Worm (Caenorhabditis elegans) whole organism, mixed stage, embryonic: ENCODE measurements around the gene kin-19.
A peak's percentile ranks its signal among the peaks of the same experiment; 100 is the strongest.

Experiments used
- bed-3 ChIP-seq: fragments of 200-800 bp; sonication (Bioruptor generic); optimal IDR thresholded peaks from 3 replicates; lab custom pipeline; 2018; ENCODE audit warnings: mild to moderate bottlenecking, missing genetic modification characterization, moderate library complexity, missing compliant biosample characterization
- blmp-1 ChIP-seq: fragments of 150-350 bp; optimal IDR thresholded peaks from 2 replicates; lab custom pipeline; 2014; ENCODE audit warnings: missing biosample characterization, missing genetic modification characterization
- ceh-39 ChIP-seq: fragments of 150-350 bp; optimal IDR thresholded peaks from 2 replicates; lab custom pipeline; 2014; ENCODE audit warnings: missing biosample characterization, missing genetic modification characterization
- ceh-43 ChIP-seq: fragments of 200-800 bp; sonication (Bioruptor generic); optimal IDR thresholded peaks from 2 replicates; lab custom pipeline; 2018; ENCODE audit warnings: mild to moderate bottlenecking, missing genetic modification characterization, moderate library complexity, missing compliant biosample characterization
- ceh-83 ChIP-seq: fragments of 200-800 bp; sonication (Bioruptor generic); optimal IDR thresholded peaks from 2 replicates; lab custom pipeline; 2018; ENCODE audit warnings: mild to moderate bottlenecking, missing genetic modification characterization, missing compliant biosample characterization
- ces-1 ChIP-seq: fragments of 150-350 bp; optimal IDR thresholded peaks from 2 replicates; lab custom pipeline; 2014; ENCODE audit warnings: missing biosample characterization, missing genetic modification reagents, missing genetic modification characterization
- drap-1 ChIP-seq: fragments of 200-800 bp; sonication (Bioruptor generic); optimal IDR thresholded peaks from 3 replicates; lab custom pipeline; 2018; ENCODE audit warnings: mild to moderate bottlenecking, missing genetic modification characterization, missing compliant biosample characterization
- elt-1 ChIP-seq: sonication (generic microtip); optimal IDR thresholded peaks from 2 replicates; lab custom pipeline; 2017; ENCODE audit warnings: missing genetic modification characterization, mild to moderate bottlenecking, missing compliant biosample characterization, antibody characterized with exemption, moderate library complexity, borderline replicate concordance; ENCODE audit not compliant: insufficient read depth
- elt-3 ChIP-seq: fragments of 150-350 bp; optimal IDR thresholded peaks from 2 replicates; lab custom pipeline; 2014; ENCODE audit warnings: missing biosample characterization, missing genetic modification characterization
- ham-2 ChIP-seq: fragments of 200-800 bp; sonication (Bioruptor generic); optimal IDR thresholded peaks from 2 replicates; lab custom pipeline; 2018; ENCODE audit warnings: mild to moderate bottlenecking, missing genetic modification characterization, missing compliant biosample characterization
- hlh-1 ChIP-seq: fragments of 150-350 bp; optimal IDR thresholded peaks from 2 replicates; lab custom pipeline; 2014; ENCODE audit warnings: missing biosample characterization, missing genetic modification reagents, missing genetic modification characterization
- lin-13 ChIP-seq: fragments of 150-350 bp; optimal IDR thresholded peaks from 2 replicates; lab custom pipeline; 2014; ENCODE audit warnings: missing biosample characterization, missing genetic modification characterization
- lin-32 ChIP-seq: fragments of 200-800 bp; sonication (Bioruptor generic); optimal IDR thresholded peaks from 2 replicates; lab custom pipeline; 2018; ENCODE audit warnings: mild to moderate bottlenecking, missing genetic modification characterization, missing compliant biosample characterization
- lsy-2 ChIP-seq: fragments of 150-350 bp; optimal IDR thresholded peaks from 2 replicates; lab custom pipeline; 2014; ENCODE audit warnings: missing biosample characterization, missing genetic modification characterization
- mab-5 ChIP-seq: fragments of 150-350 bp; optimal IDR thresholded peaks from 2 replicates; lab custom pipeline; 2014; ENCODE audit warnings: missing biosample characterization, missing genetic modification characterization
- mls-2 ChIP-seq: sonication (generic microtip); optimal IDR thresholded peaks from 2 replicates; lab custom pipeline; 2016; ENCODE audit warnings: mild to moderate bottlenecking, missing genetic modification characterization, moderate library complexity, missing compliant biosample characterization
- nhr-12 ChIP-seq: fragments of 150-350 bp; optimal IDR thresholded peaks from 2 replicates; lab custom pipeline; 2014; ENCODE audit warnings: missing biosample characterization, missing genetic modification characterization
- nhr-2 ChIP-seq: fragments of 150-350 bp; optimal IDR thresholded peaks from 2 replicates; lab custom pipeline; 2014; ENCODE audit warnings: missing biosample characterization, missing genetic modification characterization
- nhr-76 ChIP-seq: sonication (generic microtip); optimal IDR thresholded peaks from 2 replicates; lab custom pipeline; 2017; ENCODE audit warnings: missing biosample characterization, missing genetic modification characterization
- pha-4 ChIP-seq: fragments of 150-350 bp; optimal IDR thresholded peaks from 2 replicates; lab custom pipeline; 2018; ENCODE audit warnings: missing biosample characterization, missing genetic modification reagents, missing genetic modification characterization
- sptf-1 ChIP-seq: sonication (generic microtip); optimal IDR thresholded peaks from 2 replicates; lab custom pipeline; 2017; ENCODE audit warnings: mild to moderate bottlenecking, missing genetic modification characterization, moderate library complexity, missing compliant biosample characterization
- tbx-8 ChIP-seq: fragments of 200-800 bp; sonication (Bioruptor generic); optimal IDR thresholded peaks from 2 replicates; lab custom pipeline; 2018; ENCODE audit warnings: mild to moderate bottlenecking, missing genetic modification characterization, moderate library complexity, missing compliant biosample characterization
- unc-62 ChIP-seq: fragments of 150-350 bp; optimal IDR thresholded peaks from 2 replicates; lab custom pipeline; 2014; ENCODE audit warnings: missing biosample characterization, missing genetic modification reagents, missing genetic modification characterization
- zip-8 ChIP-seq: fragments of 150-350 bp; optimal IDR thresholded peaks from 2 replicates; lab custom pipeline; 2014; ENCODE audit warnings: missing biosample characterization, missing genetic modification characterization

The kin-19 gene

ce11 chrIII:4086536-4086935 is at the start of gene kin-19:
Gene kin-19, minus strand, starts transcription at chrIII:4086636.
- TF ChIP-seq blmp-1 (no peak), bed-3 (GFP tag; lab: Kevin White, UChicago) (no peak), lin-32 (GFP tag; lab: Kevin White, UChicago) (no peak)

ce11 chrIII:4134059-4134458 is 47.6 kb upstream of the kin-19 start:
- TF ChIP-seq nhr-76 (tag; lab: Kevin White, UChicago) (no peak), nhr-2 (no peak), unc-62 (no peak), nhr-12 (no peak), ham-2 (GFP tag; lab: Kevin White, UChicago) (no peak), elt-1 (tag; lab: Kevin White, UChicago) (no peak), ceh-39 (no peak)

- TF ChIP-seq ces-1 (GFP tag; lab: Kevin White, UChicago) (peak; percentile 93), unc-62 (no peak)
Observed at ce11 chrIII:4131814-4132555, 45.5 kb upstream of the kin-19 start.

ce11 chrIII:4123900-4124299 is 37.5 kb upstream of the kin-19 start:
- peak; percentile 45 for TF ChIP-seq ces-1 (GFP tag; lab: Kevin White, UChicago)
- TF ChIP-seq ham-2 (GFP tag; lab: Kevin White, UChicago), result no peak
- TF ChIP-seq, all 35 proteins: peak for 1

- TF ChIP-seq sptf-1 (tag; lab: Kevin White, UChicago), result no peak
- TF ChIP-seq lsy-2 (tag; lab: Kevin White, UChicago), result no peak
- TF ChIP-seq ces-1 (GFP tag; lab: Kevin White, UChicago), result peak; percentile 75
Observed at ce11 chrIII:4123277-4123676, 36.8 kb upstream of the kin-19 start.

ce11 chrIII:4120386-4120785 is 34.0 kb upstream of the kin-19 start:
- TF ChIP-seq drap-1, result no peak
- TF ChIP-seq ceh-43, result no peak
- no peak for TF ChIP-seq lsy-2 (tag; lab: Kevin White, UChicago)
- no peak for TF ChIP-seq hlh-1 (tag; lab: Kevin White, UChicago)
- TF ChIP-seq lin-32 (GFP tag; lab: Kevin White, UChicago), result no peak
- no peak for TF ChIP-seq blmp-1
- TF ChIP-seq zip-8 (tag; lab: Kevin White, UChicago), result no peak
- TF ChIP-seq elt-3 (tag; lab: Kevin White, UChicago), result no peak
- no peak for TF ChIP-seq sptf-1 (tag; lab: Kevin White, UChicago)
- no peak for TF ChIP-seq nhr-76 (tag; lab: Kevin White, UChicago)
- no peak for TF ChIP-seq pha-4 (tag; lab: Kevin White, UChicago)
- TF ChIP-seq ceh-83, result no peak
- TF ChIP-seq ces-1 (GFP tag; lab: Kevin White, UChicago), result no peak
- TF ChIP-seq tbx-8, result no peak
- no peak for TF ChIP-seq mab-5 (tag; lab: Kevin White, UChicago)
- TF ChIP-seq mls-2 (tag; lab: Kevin White, UChicago), result no peak

- TF ChIP-seq ces-1 (GFP tag; lab: Kevin White, UChicago) (peak; percentile 82), ceh-39 (no peak)
Observed at ce11 chrIII:4119736-4120135, 33.3 kb upstream of the kin-19 start.

ce11 chrIII:4115085-4115484 is 28.6 kb upstream of the kin-19 start, which contains the start of gene unc-103:
Gene unc-103, plus strand, starts transcription at chrIII:4115385.
- TF ChIP-seq ceh-43 (no peak), unc-62 (no peak), bed-3 (GFP tag; lab: Kevin White, UChicago) (no peak), zip-8 (tag; lab: Kevin White, UChicago) (no peak), lsy-2 (tag; lab: Kevin White, UChicago) (no peak), lin-13 (tag; lab: Kevin White, UChicago) (no peak)
- TF ChIP-seq, all 35 proteins: peak for 0
